Worm (Caenorhabditis elegans) whole organism, L1 larva: Measurements from ENCODE around the gene bgal-1.

Experiments used
- C34B4.2 ChIP-seq: sonication (generic microtip); optimal IDR thresholded peaks from 2 replicates; lab custom pipeline; 2017; ENCODE audit warnings: mild to moderate bottlenecking, missing genetic modification characterization, missing compliant biosample characterization
- F16B12.6 ChIP-seq: fragments of 150-350 bp; optimal IDR thresholded peaks from 2 replicates; lab custom pipeline; 2014; ENCODE audit warnings: missing biosample characterization, missing genetic modification characterization
- Y116A8C.19 ChIP-seq: sonication (generic microtip); optimal IDR thresholded peaks from 2 replicates; lab custom pipeline; 2016; ENCODE audit warnings: missing compliant biosample characterization, missing genetic modification characterization, borderline replicate concordance
- ama-1 ChIP-seq: fragments of 150-350 bp; optimal IDR thresholded peaks from 2 replicates; lab custom pipeline; 2014
- blmp-1 ChIP-seq: fragments of 150-350 bp; optimal IDR thresholded peaks from 2 replicates; lab custom pipeline; 2014; ENCODE audit warnings: missing biosample characterization, missing genetic modification characterization
- ceh-90 ChIP-seq: sonication (generic microtip); optimal IDR thresholded peaks from 2 replicates; lab custom pipeline; 2016; ENCODE audit warnings: missing genetic modification characterization, missing compliant biosample characterization
- ces-1 ChIP-seq: fragments of 150-350 bp; optimal IDR thresholded peaks from 2 replicates; lab custom pipeline; 2014; ENCODE audit warnings: missing biosample characterization, missing genetic modification reagents, missing genetic modification characterization
- egl-13 ChIP-seq: sonication (generic microtip); optimal IDR thresholded peaks from 2 replicates; lab custom pipeline; 2016; ENCODE audit warnings: missing genotype, missing genetic modification reagents, missing genetic modification characterization, missing compliant biosample characterization
- elt-2 ChIP-seq: sonication (generic microtip); optimal IDR thresholded peaks from 2 replicates; lab custom pipeline; 2016; ENCODE audit warnings: missing genetic modification characterization, mild to moderate bottlenecking, inconsistent platforms, missing compliant biosample characterization, missing genetic modification reagents
- elt-3 ChIP-seq, 6 experiments: fragments of 150-350 bp in 1 of 6; sonication (generic microtip); optimal IDR thresholded peaks; 2 replicates each; lab custom pipeline; 2017 to 2018; ENCODE audit warnings: missing biosample characterization in 6 of 6, missing genetic modification characterization in 6 of 6, inconsistent platforms in 1 of 6
- ets-5 ChIP-seq: fragments of 200-800 bp; sonication (Bioruptor generic); IDR thresholded peaks from 2 replicates; pipeline ENCODE4 v1.3.6; 2022; ENCODE audit warnings: missing genetic modification characterization, missing compliant biosample characterization
- fkh-10 ChIP-seq: sonication (generic microtip); optimal IDR thresholded peaks from 2 replicates; lab custom pipeline; 2017; ENCODE audit warnings: missing biosample characterization, missing genetic modification reagents, missing genetic modification characterization
- fos-1 ChIP-seq: fragments of 150-350 bp; optimal IDR thresholded peaks from 2 replicates; lab custom pipeline; 2014; ENCODE audit warnings: missing biosample characterization, missing genetic modification characterization
- grh-1 ChIP-seq: fragments of 200-800 bp; sonication (Bioruptor generic); IDR thresholded peaks from 2 replicates; pipeline ENCODE4 v1.3.6; 2022; ENCODE audit warnings: missing genetic modification reagents, missing genetic modification characterization, missing compliant biosample characterization
- hlh-4 ChIP-seq: sonication (generic microtip); optimal IDR thresholded peaks from 2 replicates; lab custom pipeline; 2016; ENCODE audit warnings: mild to moderate bottlenecking, missing genetic modification characterization, missing compliant biosample characterization
- irx-1 ChIP-seq: sonication (generic microtip); optimal IDR thresholded peaks from 2 replicates; lab custom pipeline; 2016; ENCODE audit warnings: missing genetic modification characterization, missing compliant biosample characterization
- isw-1 ChIP-seq: fragments of 200-800 bp; sonication (Bioruptor generic); IDR thresholded peaks from 2 replicates; pipeline ENCODE4 v1.3.6; 2022; ENCODE audit warnings: missing genetic modification characterization, missing compliant biosample characterization
- lin-13 ChIP-seq: fragments of 150-350 bp; optimal IDR thresholded peaks from 2 replicates; lab custom pipeline; 2014; ENCODE audit warnings: missing biosample characterization, missing genetic modification reagents, missing genetic modification characterization
- lin-15B ChIP-seq: fragments of 150-350 bp; sonication (generic microtip); optimal IDR thresholded peaks from 3 replicates; lab custom pipeline; 2014; ENCODE audit warnings: missing biosample characterization, missing genetic modification characterization
- lsy-2 ChIP-seq, 2 experiments: fragments of 150-350 bp; optimal IDR thresholded peaks; 2 replicates each; lab custom pipeline; 2014; ENCODE audit warnings: missing biosample characterization in 2 of 2, missing genetic modification characterization in 2 of 2
- mab-9 ChIP-seq: fragments of 200-800 bp; sonication (Bioruptor generic); IDR thresholded peaks from 2 replicates; pipeline ENCODE4 v1.3.6; 2022; ENCODE audit warnings: missing genetic modification reagents, missing genetic modification characterization, missing compliant biosample characterization
- mef-2 ChIP-seq: fragments of 150-350 bp; optimal IDR thresholded peaks from 2 replicates; lab custom pipeline; 2014; ENCODE audit warnings: missing biosample characterization, missing genetic modification characterization
- nhr-11 ChIP-seq: fragments of 150-350 bp; optimal IDR thresholded peaks from 2 replicates; lab custom pipeline; 2014; ENCODE audit warnings: missing biosample characterization, missing genetic modification characterization
- nhr-28 ChIP-seq: fragments of 150-350 bp; optimal IDR thresholded peaks from 2 replicates; lab custom pipeline; 2014; ENCODE audit warnings: missing biosample characterization, missing genetic modification characterization
- nhr-76 ChIP-seq: sonication (generic microtip); optimal IDR thresholded peaks from 2 replicates; lab custom pipeline; 2017; ENCODE audit warnings: missing biosample characterization, missing genetic modification characterization
- nhr-77 ChIP-seq: fragments of 150-350 bp; optimal IDR thresholded peaks from 2 replicates; lab custom pipeline; 2014; ENCODE audit warnings: missing biosample characterization, missing genetic modification characterization
- nhr-85 ChIP-seq: sonication (generic microtip); peaks from one replicate; lab custom pipeline; 2016; ENCODE audit warnings: missing genetic modification characterization, inconsistent platforms, missing compliant biosample characterization
- pag-3 ChIP-seq: sonication (generic microtip); optimal IDR thresholded peaks from 2 replicates; lab custom pipeline; 2017; ENCODE audit warnings: missing genetic modification characterization, mild to moderate bottlenecking, missing compliant biosample characterization, antibody characterized with exemption, borderline replicate concordance; ENCODE audit not compliant: insufficient read depth
- skn-1 ChIP-seq: fragments of 150-350 bp; optimal IDR thresholded peaks from 2 replicates; lab custom pipeline; 2014; ENCODE audit warnings: missing biosample characterization, missing genetic modification characterization
- snpc-4 ChIP-seq: fragments of 150-350 bp; optimal IDR thresholded peaks from 2 replicates; lab custom pipeline; 2014; ENCODE audit warnings: missing biosample characterization, missing genetic modification characterization
- sox-4 ChIP-seq: sonication (generic microtip); optimal IDR thresholded peaks from 2 replicates; lab custom pipeline; 2016; ENCODE audit warnings: missing genetic modification characterization, missing compliant biosample characterization
- swsn-7 ChIP-seq: sonication (generic microtip); optimal IDR thresholded peaks from 2 replicates; lab custom pipeline; 2016; ENCODE audit warnings: missing genetic modification characterization, missing compliant biosample characterization
- tlp-1 ChIP-seq: fragments of 150-350 bp; optimal IDR thresholded peaks from 2 replicates; lab custom pipeline; 2014; ENCODE audit warnings: missing biosample characterization, missing genetic modification characterization
- unc-130 ChIP-seq: fragments of 150-350 bp; optimal IDR thresholded peaks from 2 replicates; lab custom pipeline; 2017; ENCODE audit warnings: missing biosample characterization, missing genetic modification characterization, inconsistent platforms
- unc-62 ChIP-seq: fragments of 150-350 bp; optimal IDR thresholded peaks from 2 replicates; lab custom pipeline; 2014; ENCODE audit warnings: missing biosample characterization, missing genetic modification reagents, missing genetic modification characterization
- vab-15 ChIP-seq: sonication (generic microtip); optimal IDR thresholded peaks from 2 replicates; lab custom pipeline; 2017; ENCODE audit warnings: missing genotype, mild to moderate bottlenecking, missing genetic modification characterization, missing compliant biosample characterization
- xbp-1 ChIP-seq: sonication (generic microtip); optimal IDR thresholded peaks from 2 replicates; lab custom pipeline; 2016; ENCODE audit warnings: missing genetic modification characterization, missing compliant biosample characterization
- zip-4 ChIP-seq: fragments of 200-800 bp; sonication (Bioruptor generic); optimal IDR thresholded peaks from 2 replicates; lab custom pipeline; 2018; ENCODE audit warnings: mild to moderate bottlenecking, missing genetic modification characterization, moderate library complexity, missing compliant biosample characterization
- ztf-11 ChIP-seq, 2 experiments: sonication (generic microtip); optimal IDR thresholded peaks; 2 replicates each; lab custom pipeline; 2016 to 2017; ENCODE audit warnings: missing genetic modification characterization in 2 of 2, missing biosample characterization in 1 of 2, missing compliant biosample characterization in 1 of 2

bgal-1 gene

ce11 chrV:11228653-11229173 is 2.9 kb upstream of the bgal-1 start, which contains the start of gene pqn-70 (continued):
- no peak for TF ChIP-seq ama-1 (lab: Kevin White, UChicago)
- no peak for TF ChIP-seq mef-2 (tag; lab: Kevin White, UChicago)
- no peak for TF ChIP-seq unc-62 (GFP tag; lab: Kevin White, UChicago)
- TF ChIP-seq sox-4: peak; percentile 60
- TF ChIP-seq lin-15B (tag; lab: Kevin White, UChicago): peak; percentile 53
- no peak for TF ChIP-seq C34B4.2 (tag; lab: Kevin White, UChicago)
- TF ChIP-seq F16B12.6 (tag; lab: Kevin White, UChicago): peak; percentile 48
- TF ChIP-seq elt-3 (tag; optimal IDR thresholded peaks at IDR 0.05; lab: Kevin White, UChicago): peak in 2 of 6 experiments; percentile 42 to 54
- TF ChIP-seq nhr-77 (tag; lab: Kevin White, UChicago): peak; percentile 48
- TF ChIP-seq irx-1 (tag; lab: Kevin White, UChicago): peak; percentile 65
- no peak for TF ChIP-seq ceh-90
- TF ChIP-seq elt-2 (tag; lab: Kevin White, UChicago): peak; percentile 56
- peak; percentile 12 for TF ChIP-seq nhr-11 (tag; lab: Kevin White, UChicago)
- TF ChIP-seq snpc-4: peak; percentile 72
- TF ChIP-seq blmp-1 (tag; lab: Kevin White, UChicago): peak; percentile 92
- TF ChIP-seq ztf-11 (tag; optimal IDR thresholded peaks at IDR 0.05; lab: Kevin White, UChicago): peak in 1 of 2 experiments; percentile 75
- peak; percentile 34; the same call in 1 of the 2 replicates for TF ChIP-seq mab-9 (GFP tag; lab: Robert Waterston, UW)
- no peak for TF ChIP-seq tlp-1
- TF ChIP-seq egl-13 (tag; lab: Kevin White, UChicago): peak; percentile 39
- peak; percentile 70 for TF ChIP-seq skn-1 (tag; lab: Kevin White, UChicago)
- TF ChIP-seq zip-4 (GFP tag; lab: Kevin White, UChicago): peak; percentile 25
- TF ChIP-seq nhr-28: no peak
- peak; percentile 28 for TF ChIP-seq fos-1
- TF ChIP-seq nhr-76 (tag; lab: Kevin White, UChicago): no peak
- TF ChIP-seq swsn-7: peak; percentile 83
- peak; percentile 75 for TF ChIP-seq xbp-1 (tag; lab: Kevin White, UChicago)
- TF ChIP-seq lsy-2 (tag; optimal IDR thresholded peaks at IDR 0.05; lab: Kevin White, UChicago): peak; percentile 84 to 85
- peak; percentile 69 for TF ChIP-seq grh-1 (GFP tag; lab: Robert Waterston, UW)
- TF ChIP-seq ets-5 (GFP tag; lab: Robert Waterston, UW): no peak
- TF ChIP-seq pag-3 (tag; lab: Kevin White, UChicago): no peak
- TF ChIP-seq unc-130 (tag; lab: Kevin White, UChicago): peak; percentile 87
- TF ChIP-seq hlh-4 (tag; lab: Kevin White, UChicago): no peak
- TF ChIP-seq isw-1 (GFP tag; lab: Robert Waterston, UW): peak; percentile 85
- TF ChIP-seq, all 84 proteins: peak for 54

ce11 chrV:11223698-11224097 is 2.1 kb downstream of the bgal-1 start:
- TF ChIP-seq nhr-85 (tag; lab: Kevin White, UChicago): no peak
- no peak for TF ChIP-seq fkh-10 (GFP tag; lab: Kevin White, UChicago)
- TF ChIP-seq Y116A8C.19 (tag; lab: Kevin White, UChicago): no peak
- no peak for TF ChIP-seq vab-15 (tag; lab: Kevin White, UChicago)
- TF ChIP-seq lin-13 (GFP tag; lab: Kevin White, UChicago): no peak
- TF ChIP-seq C34B4.2 (tag; lab: Kevin White, UChicago): no peak
- no peak for TF ChIP-seq ces-1 (GFP tag; lab: Kevin White, UChicago)

ce11 chrV:11220936-11221335 is 4.9 kb downstream of the bgal-1 start, which contains the start of gene T19B10.2:
Gene T19B10.2 (plus strand): TSS chrV:11221302.
- TF ChIP-seq swsn-7 (no peak), elt-3 (tag; optimal IDR thresholded peaks at IDR 0.05; lab: Kevin White, UChicago) (peak in 1 of 6 experiments; percentile 15), blmp-1 (tag; lab: Kevin White, UChicago) (peak; percentile 84), ces-1 (GFP tag; lab: Kevin White, UChicago) (no peak)
